Fruit fly (Drosophila melanogaster): ENCODE results near the gene CG7560.

CG7560 gene

DNA sequence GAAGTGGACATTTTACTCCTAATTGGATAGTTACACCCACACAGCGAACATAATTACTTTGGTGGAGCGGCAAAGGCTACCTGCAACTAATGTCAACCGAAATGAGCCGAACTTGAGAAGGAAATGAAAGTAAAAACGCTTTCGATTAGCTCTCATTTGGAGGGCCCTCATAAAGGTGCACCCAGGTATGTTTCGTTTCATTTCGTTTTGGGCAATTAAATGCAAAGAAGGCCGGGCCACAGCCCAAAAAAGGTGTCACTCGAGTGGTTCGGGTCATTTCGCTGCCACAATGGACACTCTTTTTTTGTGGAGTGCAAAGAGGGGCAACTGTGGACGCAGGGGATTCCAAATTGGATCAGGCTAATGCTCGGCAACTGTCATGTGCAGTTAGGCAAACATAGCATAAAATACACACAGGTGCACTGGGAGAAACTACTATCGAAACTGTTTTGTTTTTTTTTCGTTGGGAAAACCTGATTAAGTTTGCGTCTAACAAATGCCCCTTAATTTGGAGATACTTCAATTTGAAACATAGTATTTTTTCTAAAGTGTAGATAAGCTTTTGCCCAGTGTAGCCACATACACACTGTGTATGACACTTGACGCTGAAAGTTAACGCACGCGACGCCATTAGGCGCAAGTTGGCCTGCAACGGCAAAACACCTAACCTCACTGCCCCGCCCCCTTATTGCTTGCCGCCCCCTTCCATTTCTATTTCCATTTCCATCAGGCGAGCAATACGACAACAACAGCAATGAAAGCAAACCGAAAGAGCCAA, 8.3 kb upstream of the CG7560 start (continued):
- TF ChIP-seq CG9817 (tag; optimal IDR thresholded peaks at IDR 0.05) (peak; percentile 73), shn (GFP tag; optimal IDR thresholded peaks at IDR 0.05) (peak; percentile 68), Hsf (GFP tag; optimal IDR thresholded peaks at IDR 0.05) (peak; percentile 80), fu2 (GFP tag; optimal IDR thresholded peaks at IDR 0.05) (peak; percentile 19), pho (GFP tag; optimal IDR thresholded peaks at IDR 0.05) (peak; percentile 15), fru (optimal IDR thresholded peaks at IDR 0.05) (no peak), pum (GFP tag; optimal IDR thresholded peaks at IDR 0.05) (peak; percentile 88), gsb (GFP tag; IDR thresholded peaks at IDR 0.05) (peak; percentile 62), Gsc (GFP tag; IDR thresholded peaks at IDR 0.05) (peak; percentile 90), lola (GFP tag; optimal IDR thresholded peaks at IDR 0.05) (peak in 1 of 3 experiments; percentile 79), MTF-1 (GFP tag; optimal IDR thresholded peaks at IDR 0.05; ENCODE audit: borderline replicate concordance) (peak; percentile 77), CG11093 (GFP tag; IDR thresholded peaks at IDR 0.05) (peak; percentile 89), CG13624 (GFP tag; optimal IDR thresholded peaks at IDR 0.05) (peak; percentile 71), Dip3 (GFP tag; optimal IDR thresholded peaks at IDR 0.05) (no peak), Sin3A (optimal IDR thresholded peaks at IDR 0.05) (no peak), kni (GFP tag; optimal IDR thresholded peaks at IDR 0.05) (peak; percentile 97), CG2678 (tag; optimal IDR thresholded peaks at IDR 0.05) (peak; percentile 81), sqz (GFP tag; optimal IDR thresholded peaks at IDR 0.05) (no peak), CG3407 (GFP tag; optimal IDR thresholded peaks at IDR 0.05) (peak; percentile 87), Aef1 (GFP tag; IDR thresholded peaks at IDR 0.05) (peak; percentile 86), HLH4C (GFP tag; IDR thresholded peaks at IDR 0.05; ENCODE audit: partially characterized antibody) (0 out of 3 replicates have a peak, but pooled peaks have one; percentile 9), CG7839 (tag; optimal IDR thresholded peaks at IDR 0.05) (peak; percentile 80), onecut (GFP tag; IDR thresholded peaks at IDR 0.05) (peak; percentile 88), CG6683 (GFP tag; optimal IDR thresholded peaks at IDR 0.05) (no peak), CG12236 (GFP tag; optimal IDR thresholded peaks at IDR 0.05) (peak; percentile 63), peb (GFP tag; IDR thresholded peaks at IDR 0.05) (peak; percentile 92), bab2 (GFP tag; optimal IDR thresholded peaks at IDR 0.05) (peak; percentile 85), CG1647 (GFP tag; optimal IDR thresholded peaks at IDR 0.05) (peak; percentile 80), emc (GFP tag; optimal IDR thresholded peaks at IDR 0.05) (peak; percentile 53), Rx (GFP tag; IDR thresholded peaks at IDR 0.05) (peak; percentile 93), ash1 (GFP tag; optimal IDR thresholded peaks at IDR 0.05) (no peak), trem (tag; optimal IDR thresholded peaks at IDR 0.05) (peak; percentile 32), ranshi (GFP tag; IDR thresholded peaks at IDR 0.05) (peak; percentile 94), CkIIα-i1 (GFP tag; IDR thresholded peaks at IDR 0.05) (peak; percentile 59; the same call in 1 of the 2 replicates), lbe (GFP tag; optimal IDR thresholded peaks at IDR 0.05) (no peak), Hey (tag; optimal IDR thresholded peaks at IDR 0.05) (peak; percentile 8), Abd-B (GFP tag; optimal IDR thresholded peaks at IDR 0.05) (peak; percentile 78), CG7372 (GFP tag; IDR thresholded peaks at IDR 0.05) (peak; percentile 87), H2.0 (GFP tag; IDR thresholded peaks at IDR 0.05) (peak; percentile 92), row (GFP tag; IDR thresholded peaks at IDR 0.05) (peak; percentile 73), CG11456 (GFP tag; IDR thresholded peaks at IDR 0.05) (peak; percentile 92), ken (GFP tag; IDR thresholded peaks at IDR 0.05) (peak; percentile 96), Max (GFP tag; optimal IDR thresholded peaks at IDR 0.05) (peak; percentile 59), CG18476 (GFP tag; optimal IDR thresholded peaks at IDR 0.05) (peak; percentile 58), dati (GFP tag; IDR thresholded peaks at IDR 0.05) (peak; percentile 93), cwo (GFP tag; optimal IDR thresholded peaks at IDR 0.05) (no peak), Xrp1 (GFP tag; IDR thresholded peaks at IDR 0.05) (peak; percentile 95), Awh (GFP tag; IDR thresholded peaks at IDR 0.05) (peak; percentile 96), pfk (GFP tag; optimal IDR thresholded peaks at IDR 0.05) (no peak), CG6765 (GFP tag; optimal IDR thresholded peaks at IDR 0.05) (no peak)
